Worm (Caenorhabditis elegans) whole organism, L4 larva: ENCODE results near the gene egl-21.

Source experiments
- R02D3.7 ChIP-seq: fragments of 150-350 bp; sonication (generic microtip); optimal IDR thresholded peaks from 3 replicates; lab custom pipeline; 2014; ENCODE audit warnings: missing biosample characterization, missing genetic modification characterization
- T20F7.1 ChIP-seq: fragments of 200-800 bp; sonication (Bioruptor generic); optimal IDR thresholded peaks from 2 replicates; lab custom pipeline; 2018; ENCODE audit warnings: mild to moderate bottlenecking, missing genetic modification characterization, missing compliant biosample characterization
- T26A8.4 ChIP-seq: fragments of 200-800 bp; sonication (Bioruptor generic); IDR thresholded peaks from 2 replicates; pipeline ENCODE4 v1.3.6; 2022; ENCODE audit warnings: missing genetic modification characterization, missing compliant biosample characterization
- Y105C5A.15 ChIP-seq: fragments of 200-800 bp; sonication (Bioruptor generic); IDR thresholded peaks from 2 replicates; pipeline ENCODE4 v1.3.6; 2022; ENCODE audit warnings: missing genetic modification characterization, missing compliant biosample characterization
- Y48G9A.11 ChIP-seq: fragments of 200-800 bp; sonication (Bioruptor generic); IDR thresholded peaks from 2 replicates; pipeline ENCODE4 v1.3.6; 2022; ENCODE audit warnings: missing genetic modification reagents, missing genetic modification characterization, missing compliant biosample characterization
- aha-1 ChIP-seq: fragments of 150-350 bp; peaks from one replicate; lab custom pipeline; 2014; ENCODE audit warnings: missing biosample characterization, missing genetic modification characterization
- ama-1 ChIP-seq: fragments of 150-350 bp; optimal IDR thresholded peaks from 2 replicates; lab custom pipeline; 2014; ENCODE audit warnings: inconsistent platforms, mixed read lengths
- arid-1 ChIP-seq: fragments of 200-800 bp; sonication (Bioruptor generic); conservative IDR thresholded peaks from 2 replicates; pipeline ENCODE4 v1.3.6; 2022; ENCODE audit warnings: missing genetic modification reagents, missing genetic modification characterization, missing compliant biosample characterization
- ceh-44 ChIP-seq: fragments of 200-800 bp; sonication (Bioruptor generic); IDR thresholded peaks from 2 replicates; pipeline ENCODE4 v1.3.6; 2022; ENCODE audit warnings: missing genetic modification reagents, missing genetic modification characterization, missing compliant biosample characterization
- ceh-62 ChIP-seq: sonication (generic microtip); optimal IDR thresholded peaks from 2 replicates; lab custom pipeline; 2017; ENCODE audit warnings: missing biosample characterization, missing genetic modification characterization
- ceh-82 ChIP-seq: sonication (generic microtip); optimal IDR thresholded peaks from 2 replicates; lab custom pipeline; 2017; ENCODE audit warnings: missing biosample characterization, missing genetic modification characterization
- daf-16 ChIP-seq, 3 experiments: sonication (generic microtip); optimal IDR thresholded peaks; 2 replicates each; lab custom pipeline; 2016 to 2017; ENCODE audit warnings: missing genetic modification characterization in 3 of 3, missing genetic modification reagents in 3 of 3, mild to moderate bottlenecking in 2 of 3, missing compliant biosample characterization in 2 of 3, missing biosample characterization in 1 of 3, moderate library complexity in 1 of 3
- daf-8 ChIP-seq: fragments of 200-800 bp; sonication (Bioruptor generic); IDR thresholded peaks from 2 replicates; pipeline ENCODE4 v1.3.6; 2022; ENCODE audit warnings: missing genetic modification characterization, missing compliant biosample characterization
- dmd-6 ChIP-seq: fragments of 200-800 bp; sonication (Bioruptor generic); IDR thresholded peaks from 2 replicates; pipeline ENCODE4 v1.3.6; 2022; ENCODE audit warnings: missing genetic modification reagents, missing genetic modification characterization, missing compliant biosample characterization
- dmd-9 ChIP-seq: fragments of 200-800 bp; sonication (Bioruptor generic); IDR thresholded peaks from 2 replicates; pipeline ENCODE4 v1.3.6; 2022; ENCODE audit warnings: missing genetic modification reagents, missing genetic modification characterization, missing compliant biosample characterization
- dpl-1 ChIP-seq: fragments of 150-350 bp; optimal IDR thresholded peaks from 2 replicates; lab custom pipeline; 2014; ENCODE audit warnings: missing biosample characterization, missing genetic modification reagents, missing genetic modification characterization
- duxl-1 ChIP-seq: sonication (generic microtip); optimal IDR thresholded peaks from 2 replicates; lab custom pipeline; 2016; ENCODE audit warnings: mild to moderate bottlenecking, missing genetic modification characterization, moderate library complexity, missing compliant biosample characterization; ENCODE audit not compliant: poor library complexity
- egl-27 ChIP-seq: sonication (generic microtip); optimal IDR thresholded peaks from 3 replicates; lab custom pipeline; 2017; ENCODE audit warnings: missing biosample characterization, missing genetic modification reagents, missing genetic modification characterization
- egl-43 ChIP-seq: fragments of 200-800 bp; sonication (Bioruptor generic); IDR thresholded peaks from 2 replicates; pipeline ENCODE4 v1.3.6; 2022; ENCODE audit warnings: missing genetic modification reagents, missing genetic modification characterization, missing compliant biosample characterization
- fkh-10 ChIP-seq: fragments of 150-350 bp; optimal IDR thresholded peaks from 2 replicates; lab custom pipeline; 2014; ENCODE audit warnings: missing biosample characterization, missing genetic modification reagents, missing genetic modification characterization
- hif-1 ChIP-seq, 2 experiments: sonication (generic microtip); optimal IDR thresholded peaks; 2 replicates each; lab custom pipeline; 2016 to 2017; ENCODE audit warnings: missing compliant biosample characterization in 2 of 2, missing genetic modification characterization in 2 of 2, missing genetic modification reagents in 2 of 2, missing genotype in 2 of 2, mild to moderate bottlenecking in 1 of 2
- hlh-11 ChIP-seq: fragments of 200-800 bp; sonication (Bioruptor generic); optimal IDR thresholded peaks from 2 replicates; lab custom pipeline; 2018; ENCODE audit warnings: mild to moderate bottlenecking, missing genetic modification characterization, missing compliant biosample characterization
- hlh-30 ChIP-seq: sonication (generic microtip); optimal IDR thresholded peaks from 2 replicates; lab custom pipeline; 2017; ENCODE audit warnings: antibody characterized with exemption, mild to moderate bottlenecking, missing genetic modification characterization, missing compliant biosample characterization; ENCODE audit not compliant: insufficient read depth
- lin-13 ChIP-seq: fragments of 150-350 bp; optimal IDR thresholded peaks from 2 replicates; lab custom pipeline; 2014; ENCODE audit warnings: missing biosample characterization, missing genetic modification reagents, missing genetic modification characterization
- lin-38 ChIP-seq: fragments of 200-800 bp; sonication (Bioruptor generic); IDR thresholded peaks from 2 replicates; pipeline ENCODE4 v1.3.6; 2022; ENCODE audit warnings: missing genetic modification reagents, missing genetic modification characterization, missing compliant biosample characterization
- lin-39 ChIP-seq: fragments of 150-350 bp; optimal IDR thresholded peaks from 2 replicates; lab custom pipeline; 2014; ENCODE audit warnings: missing biosample characterization, missing genetic modification reagents, missing genetic modification characterization
- madf-5 ChIP-seq, 2 experiments: fragments of 200-800 bp; sonication (Bioruptor generic); IDR thresholded peaks; 2 replicates each; pipeline ENCODE4 v1.3.6; 2022; ENCODE audit warnings: missing compliant biosample characterization in 2 of 2, missing genetic modification characterization in 2 of 2
- madf-9 ChIP-seq: fragments of 200-800 bp; sonication (Bioruptor generic); conservative IDR thresholded peaks from 2 replicates; pipeline ENCODE4 v1.3.6; 2022; ENCODE audit warnings: missing genetic modification reagents, missing genetic modification characterization, missing compliant biosample characterization
- mep-1 ChIP-seq: fragments of 150-350 bp; sonication (generic microtip); optimal IDR thresholded peaks from 3 replicates; lab custom pipeline; 2014; ENCODE audit warnings: missing biosample characterization, missing genetic modification characterization
- mes-2 ChIP-seq: sonication (generic microtip); optimal IDR thresholded peaks from 2 replicates; lab custom pipeline; 2016; ENCODE audit warnings: missing genotype, mild to moderate bottlenecking, missing genetic modification characterization, missing compliant biosample characterization; ENCODE audit not compliant: poor library complexity, severe bottlenecking
- mxl-2 ChIP-seq: fragments of 200-800 bp; sonication (Bioruptor generic); conservative IDR thresholded peaks from 2 replicates; pipeline ENCODE4 v1.3.6; 2022; ENCODE audit warnings: missing genetic modification reagents, missing genetic modification characterization, missing compliant biosample characterization
- mxl-3 ChIP-seq: fragments of 200-800 bp; sonication (Bioruptor generic); optimal IDR thresholded peaks from 2 replicates; lab custom pipeline; 2018; ENCODE audit warnings: mild to moderate bottlenecking, missing genetic modification characterization, missing compliant biosample characterization
- nhr-102 ChIP-seq: sonication (generic microtip); optimal IDR thresholded peaks from 2 replicates; lab custom pipeline; 2016; ENCODE audit warnings: mild to moderate bottlenecking, missing genetic modification characterization, moderate library complexity, missing compliant biosample characterization
- nhr-28 ChIP-seq: fragments of 150-350 bp; optimal IDR thresholded peaks from 2 replicates; lab custom pipeline; 2014; ENCODE audit warnings: missing biosample characterization, missing genetic modification characterization
- nhr-42 ChIP-seq: fragments of 200-800 bp; sonication (Bioruptor generic); IDR thresholded peaks from 2 replicates; pipeline ENCODE4 v1.3.6; 2022; ENCODE audit warnings: missing genetic modification characterization, missing compliant biosample characterization
- nhr-48 ChIP-seq: sonication (generic microtip); optimal IDR thresholded peaks from 2 replicates; lab custom pipeline; 2016; ENCODE audit warnings: mild to moderate bottlenecking, missing genetic modification characterization, missing compliant biosample characterization
- nhr-6 ChIP-seq: fragments of 150-350 bp; optimal IDR thresholded peaks from 2 replicates; lab custom pipeline; 2014; ENCODE audit warnings: missing biosample characterization, missing genetic modification characterization
- nhr-77 ChIP-seq: fragments of 150-350 bp; optimal IDR thresholded peaks from 2 replicates; lab custom pipeline; 2014; ENCODE audit warnings: missing biosample characterization, missing genetic modification characterization
- php-3 ChIP-seq: fragments of 200-800 bp; sonication (Bioruptor generic); IDR thresholded peaks from 2 replicates; pipeline ENCODE4 v1.3.6; 2022; ENCODE audit warnings: missing genetic modification reagents, missing genetic modification characterization, missing compliant biosample characterization
- rbr-2 ChIP-seq: sonication (generic microtip); optimal IDR thresholded peaks from 2 replicates; lab custom pipeline; 2016; ENCODE audit warnings: missing genotype, missing genetic modification characterization, missing compliant biosample characterization
- skn-1 ChIP-seq: fragments of 150-350 bp; optimal IDR thresholded peaks from 2 replicates; lab custom pipeline; 2014; ENCODE audit warnings: missing biosample characterization, missing genetic modification characterization
- snpc-4 ChIP-seq: fragments of 150-350 bp; optimal IDR thresholded peaks from 2 replicates; lab custom pipeline; 2014; ENCODE audit warnings: missing biosample characterization, missing genetic modification characterization
- tra-1 ChIP-seq: fragments of 200-800 bp; sonication (Bioruptor generic); IDR thresholded peaks from 2 replicates; pipeline ENCODE4 v1.3.6; 2022; ENCODE audit warnings: missing genetic modification reagents, missing genetic modification characterization, missing compliant biosample characterization
- unc-39 ChIP-seq: sonication (generic microtip); optimal IDR thresholded peaks from 2 replicates; lab custom pipeline; 2017; ENCODE audit warnings: missing biosample characterization, missing genetic modification characterization
- unc-62 ChIP-seq, 3 experiments: fragments of 150-350 bp in 1 of 3; sonication (generic microtip); optimal IDR thresholded peaks in 2 of 3; peaks in 1 of 3; 1 replicate in 1 of 3; 2 replicates in 2 of 3; lab custom pipeline; 2014 to 2017; ENCODE audit warnings: missing biosample characterization in 3 of 3, missing genetic modification characterization in 3 of 3, missing genetic modification reagents in 3 of 3, missing genotype in 1 of 3
- zag-1 ChIP-seq: fragments of 150-350 bp; optimal IDR thresholded peaks from 2 replicates; lab custom pipeline; 2014; ENCODE audit warnings: missing biosample characterization, missing genetic modification characterization
- zfp-3 ChIP-seq: fragments of 200-800 bp; sonication (Bioruptor generic); conservative IDR thresholded peaks from 2 replicates; pipeline ENCODE4 v1.3.6; 2022; ENCODE audit warnings: missing genetic modification reagents, missing genetic modification characterization, missing compliant biosample characterization

The egl-21 gene

ce11 chrIV:10512752-10513151 is 31.1 kb upstream of the egl-21 start (continued):
- peak in 1 of 2 experiments; percentile 59 for TF ChIP-seq daf-16 (GFP tag; optimal IDR thresholded peaks at IDR 0.05; lab: Kevin White, UChicago)
- peak; percentile 20 for TF ChIP-seq daf-16 (tag; optimal IDR thresholded peaks at IDR 0.05; lab: Kevin White, UChicago)
- no peak for TF ChIP-seq nhr-48 (tag; lab: Kevin White, UChicago)
- no peak for TF ChIP-seq ceh-44 (GFP tag; lab: Robert Waterston, UW)
- TF ChIP-seq hlh-30 (tag; lab: Kevin White, UChicago), result peak; percentile 80
- no peak for TF ChIP-seq daf-8 (GFP tag; lab: Robert Waterston, UW)
- no peak for TF ChIP-seq madf-5 (GFP tag; IDR thresholded peaks at IDR 0.05; lab: Robert Waterston, UW)
- no peak for TF ChIP-seq duxl-1 (tag; lab: Kevin White, UChicago)
- no peak for TF ChIP-seq Y48G9A.11 (GFP tag; lab: Robert Waterston, UW)
- no peak for TF ChIP-seq madf-9 (GFP tag; lab: Robert Waterston, UW)
- TF ChIP-seq Y105C5A.15 (GFP tag; lab: Robert Waterston, UW), result no peak
- no peak for TF ChIP-seq lin-13 (GFP tag; lab: Kevin White, UChicago)
- no peak for TF ChIP-seq mxl-2 (GFP tag; lab: Robert Waterston, UW)
- no peak for TF ChIP-seq mep-1 (tag; lab: Kevin White, UChicago)
- no peak for TF ChIP-seq egl-43 (GFP tag; lab: Robert Waterston, UW)
- TF ChIP-seq, all 104 proteins: peak for 6

- TF ChIP-seq nhr-77 (peak; percentile 43), ceh-62 (tag; lab: Kevin White, UChicago) (no peak), dmd-9 (GFP tag; lab: Robert Waterston, UW) (no peak), lin-38 (GFP tag; lab: Robert Waterston, UW) (peak; percentile 19; the same call in 1 of the 2 replicates), ceh-82 (tag; lab: Kevin White, UChicago) (no peak), T26A8.4 (GFP tag; lab: Robert Waterston, UW) (peak; percentile 18; the same call in 1 of the 2 replicates), R02D3.7 (tag; lab: Kevin White, UChicago) (no peak), nhr-6 (tag; lab: Kevin White, UChicago) (no peak), hlh-30 (tag; lab: Kevin White, UChicago) (peak; percentile 37), nhr-42 (GFP tag; lab: Robert Waterston, UW) (no peak), mxl-3 (GFP tag; lab: Kevin White, UChicago) (peak; percentile 32), ama-1 (lab: Kevin White, UChicago) (no peak), daf-16 (GFP tag; optimal IDR thresholded peaks at IDR 0.05; lab: Kevin White, UChicago) (peak in 1 of 2 experiments; percentile 19), daf-16 (tag; optimal IDR thresholded peaks at IDR 0.05; lab: Kevin White, UChicago) (peak; percentile 98), skn-1 (tag; lab: Kevin White, UChicago) (no peak), madf-5 (GFP tag; IDR thresholded peaks at IDR 0.05; lab: Robert Waterston, UW) (no peak), hif-1 (tag; optimal IDR thresholded peaks at IDR 0.05; lab: Kevin White, UChicago) (peak in 1 of 2 experiments; percentile 80), zfp-3 (GFP tag; lab: Robert Waterston, UW) (no peak), mes-2 (tag; lab: Kevin White, UChicago) (peak; percentile 8), nhr-48 (tag; lab: Kevin White, UChicago) (peak; percentile 74), tra-1 (no peak), arid-1 (GFP tag; lab: Robert Waterston, UW) (no peak), nhr-102 (tag; lab: Kevin White, UChicago) (peak; percentile 61), fkh-10 (peak; percentile 37), hlh-11 (peak; percentile 89), egl-27 (tag; lab: Kevin White, UChicago) (no peak), zag-1 (tag; lab: Kevin White, UChicago) (no peak), php-3 (GFP tag; lab: Robert Waterston, UW) (peak; percentile 59; the same call in 1 of the 2 replicates), lin-39 (tag; lab: Kevin White, UChicago) (no peak), T20F7.1 (GFP tag; lab: Kevin White, UChicago) (peak; percentile 18), dmd-6 (peak; percentile 71), nhr-28 (tag; lab: Kevin White, UChicago) (peak; percentile 51), unc-62 (GFP tag; optimal IDR thresholded peaks at IDR 0.05 in 1 of 2; lab: Kevin White, UChicago) (peak in 1 of 2 experiments; percentile 83), unc-62 (tag; optimal IDR thresholded peaks at IDR 0.05; lab: Kevin White, UChicago) (no peak), aha-1 (tag; lab: Kevin White, UChicago) (peak; percentile 92), rbr-2 (tag; lab: Kevin White, UChicago) (no peak), unc-39 (tag; lab: Kevin White, UChicago) (no peak), ceh-44 (GFP tag; lab: Robert Waterston, UW) (no peak), dpl-1 (no peak), mep-1 (tag; lab: Kevin White, UChicago) (peak; percentile 48), snpc-4 (tag; lab: Kevin White, UChicago) (no peak)
Observed at ce11 chrIV:10511432-10511831, 29.8 kb upstream of the egl-21 start.
